Worm (Caenorhabditis elegans) whole organism, L1 larva: ENCODE results near the gene ttr-52.

ENCODE experiments used
- fos-1 ChIP-seq: fragments of 150-350 bp; optimal IDR thresholded peaks from 2 replicates; lab custom pipeline; 2014; ENCODE audit warnings: missing biosample characterization, missing genetic modification characterization
- nhr-76 ChIP-seq: sonication (generic microtip); optimal IDR thresholded peaks from 2 replicates; lab custom pipeline; 2017; ENCODE audit warnings: missing biosample characterization, missing genetic modification characterization
- ztf-11 ChIP-seq, 2 experiments: sonication (generic microtip); optimal IDR thresholded peaks; 2 replicates each; lab custom pipeline; 2016 to 2017; ENCODE audit warnings: missing genetic modification characterization in 2 of 2, missing biosample characterization in 1 of 2, missing compliant biosample characterization in 1 of 2

- TF ChIP-seq nhr-76 (no peak), ztf-11 (tag; optimal IDR thresholded peaks at IDR 0.05; lab: Kevin White, UChicago) (no peak), fos-1 (tag; lab: Kevin White, UChicago) (no peak)
These were observed 23.6 kb upstream of the ttr-52 start for ce11 chrIII:13380881-13381280.
